Worm (Caenorhabditis elegans): ENCODE data around the gene ZK1307.3.

ce11 chrII:9651700-9652099 is 1.1 kb downstream of the ZK1307.3 start, which contains the start of gene ZK1307.4:
- TF ChIP-seq mab-5 (tag; optimal IDR thresholded peaks at IDR 0.05) (no peak), nhr-12 (tag; optimal IDR thresholded peaks at IDR 0.05) (no peak), lsy-2 (tag; optimal IDR thresholded peaks at IDR 0.05) (no peak), unc-39 (tag; optimal IDR thresholded peaks at IDR 0.05) (no peak), R02D3.7 (tag; optimal IDR thresholded peaks at IDR 0.05) (no peak)
